Worm (Caenorhabditis elegans) whole organism, midembryonic: ENCODE data around the gene H41C03.1.

Source experiments
- flt-1 ChIP-seq: fragments of 200-800 bp; sonication (Bioruptor generic); IDR thresholded peaks from 2 replicates; pipeline ENCODE4 v1.3.6; 2022; ENCODE audit warnings: missing genetic modification characterization, missing compliant biosample characterization
- med-1 ChIP-seq: sonication (generic microtip); optimal IDR thresholded peaks from 2 replicates; lab custom pipeline; 2017; ENCODE audit warnings: missing genetic modification characterization, mild to moderate bottlenecking, missing compliant biosample characterization, antibody characterized with exemption, missing genetic modification reagents; ENCODE audit not compliant: insufficient read depth

DNA sequence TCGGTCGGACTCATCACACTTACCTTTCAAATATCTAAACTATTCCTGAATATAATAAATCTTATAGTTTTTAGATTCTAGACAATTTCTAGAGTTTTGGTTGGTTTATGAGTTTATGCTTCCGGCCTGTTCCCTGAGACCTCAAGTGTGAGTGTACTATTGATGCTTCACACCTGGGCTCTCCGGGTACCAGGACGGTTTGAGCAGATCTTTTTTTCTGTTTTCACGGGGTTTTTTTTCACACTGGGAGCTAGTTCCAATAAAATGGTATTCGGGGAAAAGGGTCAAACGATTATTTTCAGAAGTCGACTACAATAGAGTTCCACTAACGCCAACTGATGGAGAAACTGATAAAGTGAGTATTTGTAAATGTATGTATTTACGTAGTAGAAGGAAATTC is 47.9 kb downstream of the H41C03.1 start:
- TF ChIP-seq flt-1 (GFP tag; lab: Robert Waterston, UW), result no peak
- TF ChIP-seq med-1, result no peak
